Worm (Caenorhabditis elegans): ENCODE measurements around the gene F26C11.3.
A peak's percentile ranks its signal among the peaks of the same experiment; 100 is the strongest.

F26C11.3 gene

ce11 chrII:9914999-9915398, at the start of gene F26C11.3:
F26C11.3 (minus strand) TSS chrII:9915099.
- TF ChIP-seq T22C8.4 (GFP tag; IDR thresholded peaks at IDR 0.05) (no peak), ztf-23 (GFP tag; IDR thresholded peaks at IDR 0.05) (no peak), tab-1 (GFP tag; IDR thresholded peaks at IDR 0.05) (no peak)

ce11 chrII:9963808-9964207, 48.9 kb upstream of the F26C11.3 start:
- TF ChIP-seq tab-1 (GFP tag; IDR thresholded peaks at IDR 0.05) (no peak), ztf-29 (GFP tag; IDR thresholded peaks at IDR 0.05) (no peak), ref-1 (GFP tag; conservative IDR thresholded peaks at IDR 0.05) (no peak), flt-1 (GFP tag; IDR thresholded peaks at IDR 0.05) (no peak), cog-1 (tag; optimal IDR thresholded peaks at IDR 0.05) (no peak), klf-2 (GFP tag; conservative IDR thresholded peaks at IDR 0.05) (no peak), T22C8.4 (GFP tag; IDR thresholded peaks at IDR 0.05) (no peak), ztf-23 (GFP tag; IDR thresholded peaks at IDR 0.05) (no peak)

ce11 chrII:9960127-9960526, 45.2 kb upstream of the F26C11.3 start:
- TF ChIP-seq flt-1 (GFP tag; IDR thresholded peaks at IDR 0.05), result no peak
- no peak for TF ChIP-seq ztf-29 (GFP tag; IDR thresholded peaks at IDR 0.05)
- no peak for TF ChIP-seq cog-1 (tag; optimal IDR thresholded peaks at IDR 0.05)
- no peak for TF ChIP-seq ztf-23 (GFP tag; IDR thresholded peaks at IDR 0.05)
- TF ChIP-seq med-1 (GFP tag; optimal IDR thresholded peaks at IDR 0.05; ENCODE audit: insufficient read depth), result no peak
- no peak for TF ChIP-seq ref-1 (GFP tag; conservative IDR thresholded peaks at IDR 0.05)
- no peak for TF ChIP-seq T22C8.4 (GFP tag; IDR thresholded peaks at IDR 0.05)
- no peak for TF ChIP-seq tab-1 (GFP tag; IDR thresholded peaks at IDR 0.05)
- no peak for TF ChIP-seq klf-2 (GFP tag; conservative IDR thresholded peaks at IDR 0.05)

- no peak for TF ChIP-seq ztf-29 (GFP tag; IDR thresholded peaks at IDR 0.05)
- no peak for TF ChIP-seq cog-1 (tag; optimal IDR thresholded peaks at IDR 0.05)
- no peak for TF ChIP-seq klf-2 (GFP tag; conservative IDR thresholded peaks at IDR 0.05)
- TF ChIP-seq ztf-23 (GFP tag; IDR thresholded peaks at IDR 0.05), result no peak
- TF ChIP-seq ref-1 (GFP tag; conservative IDR thresholded peaks at IDR 0.05), result no peak
- no peak for TF ChIP-seq flt-1 (GFP tag; IDR thresholded peaks at IDR 0.05)
These were observed 41.2 kb upstream of the F26C11.3 start for ce11 chrII:9956116-9956515.

- TF ChIP-seq flt-1 (GFP tag; IDR thresholded peaks at IDR 0.05) (no peak), ztf-23 (GFP tag; IDR thresholded peaks at IDR 0.05) (no peak), T22C8.4 (GFP tag; IDR thresholded peaks at IDR 0.05) (no peak), cog-1 (tag; optimal IDR thresholded peaks at IDR 0.05) (no peak), ztf-29 (GFP tag; IDR thresholded peaks at IDR 0.05) (no peak), klf-2 (GFP tag; conservative IDR thresholded peaks at IDR 0.05) (no peak), tab-1 (GFP tag; IDR thresholded peaks at IDR 0.05) (no peak), med-1 (GFP tag; optimal IDR thresholded peaks at IDR 0.05; ENCODE audit: insufficient read depth) (no peak), ref-1 (GFP tag; conservative IDR thresholded peaks at IDR 0.05) (no peak)
These were observed 40.0 kb upstream of the F26C11.3 start, which contains the start of gene egl-43 for ce11 chrII:9954885-9955284. egl-43 (plus strand) TSS chrII:9955185.

ce11 chrII:9951846-9952245, 36.9 kb upstream of the F26C11.3 start:
- TF ChIP-seq flt-1 (GFP tag; IDR thresholded peaks at IDR 0.05), result no peak
- TF ChIP-seq T22C8.4 (GFP tag; IDR thresholded peaks at IDR 0.05), result no peak
- TF ChIP-seq med-1 (GFP tag; optimal IDR thresholded peaks at IDR 0.05; ENCODE audit: insufficient read depth), result no peak
- no peak for TF ChIP-seq cog-1 (tag; optimal IDR thresholded peaks at IDR 0.05)

- TF ChIP-seq cog-1 (tag; optimal IDR thresholded peaks at IDR 0.05) (no peak), ref-1 (GFP tag; conservative IDR thresholded peaks at IDR 0.05) (no peak), ztf-23 (GFP tag; IDR thresholded peaks at IDR 0.05) (no peak), T22C8.4 (GFP tag; IDR thresholded peaks at IDR 0.05) (no peak), klf-2 (GFP tag; conservative IDR thresholded peaks at IDR 0.05) (no peak), tab-1 (GFP tag; IDR thresholded peaks at IDR 0.05) (no peak), ztf-29 (GFP tag; IDR thresholded peaks at IDR 0.05) (no peak), flt-1 (GFP tag; IDR thresholded peaks at IDR 0.05) (no peak), med-1 (GFP tag; optimal IDR thresholded peaks at IDR 0.05; ENCODE audit: insufficient read depth) (no peak)
These were observed 33.8 kb upstream of the F26C11.3 start for ce11 chrII:9948662-9949061.

ce11 chrII:9943837-9944236, 28.9 kb upstream of the F26C11.3 start, which contains the start of gene flad-1:
flad-1 (plus strand) TSS chrII:9944137.
- no peak for TF ChIP-seq ref-1 (GFP tag; conservative IDR thresholded peaks at IDR 0.05)
- no peak for TF ChIP-seq ztf-23 (GFP tag; IDR thresholded peaks at IDR 0.05)
- TF ChIP-seq ztf-29 (GFP tag; IDR thresholded peaks at IDR 0.05), result no peak
- no peak for TF ChIP-seq T22C8.4 (GFP tag; IDR thresholded peaks at IDR 0.05)
- TF ChIP-seq flt-1 (GFP tag; IDR thresholded peaks at IDR 0.05), result no peak
- TF ChIP-seq klf-2 (GFP tag; conservative IDR thresholded peaks at IDR 0.05), result no peak
- no peak for TF ChIP-seq cog-1 (tag; optimal IDR thresholded peaks at IDR 0.05)
- TF ChIP-seq tab-1 (GFP tag; IDR thresholded peaks at IDR 0.05), result no peak
- no peak for TF ChIP-seq med-1 (GFP tag; optimal IDR thresholded peaks at IDR 0.05; ENCODE audit: insufficient read depth)

- TF ChIP-seq T22C8.4 (GFP tag; IDR thresholded peaks at IDR 0.05), result no peak
These were observed 28.3 kb upstream of the F26C11.3 start for ce11 chrII:9943246-9943645.

ce11 chrII:9940430-9940829, 25.5 kb upstream of the F26C11.3 start, which contains the start of gene ufd-3:
ufd-3 (plus strand) TSS chrII:9940753.
- TF ChIP-seq cog-1 (tag; optimal IDR thresholded peaks at IDR 0.05) (peak; percentile 64), flt-1 (GFP tag; IDR thresholded peaks at IDR 0.05) (peak; percentile 74; the same call in 1 of the 2 replicates), ztf-29 (GFP tag; IDR thresholded peaks at IDR 0.05) (peak; percentile 54; the same call in 1 of the 2 replicates), med-1 (GFP tag; optimal IDR thresholded peaks at IDR 0.05; ENCODE audit: insufficient read depth) (no peak), klf-2 (GFP tag; conservative IDR thresholded peaks at IDR 0.05) (peak; percentile 73), T22C8.4 (GFP tag; IDR thresholded peaks at IDR 0.05) (no peak), ztf-23 (GFP tag; IDR thresholded peaks at IDR 0.05) (peak; percentile 69; the same call in 1 of the 2 replicates), tab-1 (GFP tag; IDR thresholded peaks at IDR 0.05) (no peak; the same call in 1 of the 2 replicates), ref-1 (GFP tag; conservative IDR thresholded peaks at IDR 0.05) (no peak)
